Worm (Caenorhabditis elegans): Measurements from ENCODE around the gene hip-1.

DNA sequence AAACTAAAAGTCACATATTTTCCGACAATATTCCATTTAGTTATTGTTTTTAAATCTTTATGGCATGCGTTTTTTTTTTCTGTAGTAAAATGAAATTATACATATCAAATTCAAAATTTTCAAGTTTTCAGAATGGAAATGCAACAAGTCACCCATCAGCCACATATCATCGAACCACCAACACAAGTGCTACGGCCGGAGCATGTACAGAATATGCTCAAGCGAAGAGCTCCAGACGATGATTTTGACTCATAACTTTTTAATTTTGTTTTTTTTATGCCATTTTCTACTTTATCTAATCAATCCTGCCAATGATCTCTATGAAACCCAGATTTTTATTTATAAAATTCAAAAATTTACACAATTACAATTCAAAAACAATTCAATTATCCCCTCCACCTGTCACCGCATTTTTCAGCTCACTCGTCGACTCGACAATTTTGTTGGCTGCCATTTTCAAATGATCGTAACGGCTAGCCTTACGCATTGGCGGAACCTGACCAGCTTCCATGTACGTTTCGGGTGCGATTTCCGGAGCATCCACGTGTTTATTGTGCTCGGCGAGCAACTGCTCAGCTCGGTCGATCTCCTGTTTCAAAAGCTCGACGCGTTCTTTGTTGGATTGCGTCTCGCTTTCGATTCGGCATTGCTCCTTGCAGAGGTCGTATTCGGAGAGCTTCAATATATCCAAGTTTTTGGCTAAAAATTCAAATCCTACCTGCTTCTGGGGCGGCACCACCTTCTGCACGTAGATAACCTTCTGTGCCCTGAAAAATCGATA lies 3.5 kb upstream of the hip-1 start:
- TF ChIP-seq nhr-12 (tag; optimal IDR thresholded peaks at IDR 0.05) (no peak), sma-9 (GFP tag; optimal IDR thresholded peaks at IDR 0.05) (no peak), sma-9 (tag; optimal IDR thresholded peaks at IDR 0.05) (no peak), sem-4 (tag; optimal IDR thresholded peaks at IDR 0.05) (no peak), ztf-11 (tag; optimal IDR thresholded peaks at IDR 0.05) (no peak), lin-39 (tag; optimal IDR thresholded peaks at IDR 0.05) (no peak), unc-62 (GFP tag; optimal IDR thresholded peaks at IDR 0.05) (no peak), nhr-25 (tag; optimal IDR thresholded peaks at IDR 0.05) (no peak), aly-2 (tag; optimal IDR thresholded peaks at IDR 0.05) (no peak), unc-39 (tag; optimal IDR thresholded peaks at IDR 0.05) (no peak), nhr-23 (tag; optimal IDR thresholded peaks at IDR 0.05) (no peak), skn-1 (tag; optimal IDR thresholded peaks at IDR 0.05) (no peak)
